Worm (Caenorhabditis elegans): ENCODE results near the gene srh-38.

ce11 chrV:2958202-2958601 is 35.7 kb upstream of the srh-38 start, which contains the start of gene srw-142:
- TF ChIP-seq ztf-28 (GFP tag; IDR thresholded peaks at IDR 0.05) = no peak
- TF ChIP-seq xnd-1 (tag; optimal IDR thresholded peaks at IDR 0.05) = no peak
- TF ChIP-seq ceh-100 (GFP tag; IDR thresholded peaks at IDR 0.05) = no peak
- no peak for TF ChIP-seq F55B11.4 (tag; optimal IDR thresholded peaks at IDR 0.05; ENCODE audit: borderline replicate concordance, insufficient read depth)
- no peak for TF ChIP-seq T07F8.4 (tag; optimal IDR thresholded peaks at IDR 0.05)
- TF ChIP-seq F52B5.7 (tag; optimal IDR thresholded peaks at IDR 0.05) = no peak
- TF ChIP-seq cebp-2 (GFP tag; IDR thresholded peaks at IDR 0.05) = no peak
- no peak for TF ChIP-seq unc-62 (GFP tag; optimal IDR thresholded peaks at IDR 0.05)
- no peak for TF ChIP-seq mel-28 (tag; optimal IDR thresholded peaks at IDR 0.05; ENCODE audit: borderline replicate concordance)
- no peak for TF ChIP-seq snpc-4 (GFP tag; optimal IDR thresholded peaks at IDR 0.05)
- TF ChIP-seq snpc-4 (tag; optimal IDR thresholded peaks at IDR 0.05) = no peak
